Fruit fly (Drosophila melanogaster): Measurements from ENCODE around the gene AcCoAS.

- TF ChIP-seq psq (optimal IDR thresholded peaks at IDR 0.05) (no peak), CG8478 (optimal IDR thresholded peaks at IDR 0.05) (no peak), Dll (optimal IDR thresholded peaks at IDR 0.05) (no peak), EcR (GFP tag; optimal IDR thresholded peaks at IDR 0.05) (no peak), usp (GFP tag; optimal IDR thresholded peaks at IDR 0.05) (no peak)
These were observed 37.1 kb downstream of the AcCoAS start for dm6 chr3L:21242958-21243357.
